Worm (Caenorhabditis elegans) whole organism, L2 larva: ENCODE results near the gene W10C4.1.
A peak's percentile ranks its signal among the peaks of the same experiment; 100 is the strongest.

ENCODE experiments used
- C34F6.9 ChIP-seq: fragments of 150-350 bp; optimal IDR thresholded peaks from 2 replicates; lab custom pipeline; 2014; ENCODE audit warnings: missing biosample characterization, missing genetic modification characterization
- F13H6.1 ChIP-seq: sonication (generic microtip); optimal IDR thresholded peaks from 2 replicates; lab custom pipeline; 2016; ENCODE audit warnings: missing genetic modification characterization, missing compliant biosample characterization
- Y55F3AM.14 ChIP-seq: fragments of 200-800 bp; sonication (Bioruptor generic); optimal IDR thresholded peaks from 2 replicates; lab custom pipeline; 2018; ENCODE audit warnings: mild to moderate bottlenecking, missing genetic modification characterization, missing compliant biosample characterization
- ZK546.5 ChIP-seq: sonication (generic microtip); optimal IDR thresholded peaks from 2 replicates; lab custom pipeline; 2017; ENCODE audit warnings: missing biosample characterization, missing genetic modification characterization
- aly-2 ChIP-seq: fragments of 150-350 bp; optimal IDR thresholded peaks from 2 replicates; lab custom pipeline; 2014; ENCODE audit warnings: missing biosample characterization, missing genetic modification characterization
- ama-1 ChIP-seq: fragments of 150-350 bp; optimal IDR thresholded peaks from 2 replicates; lab custom pipeline; 2018; ENCODE audit warnings: inconsistent platforms
- blmp-1 ChIP-seq: sonication (generic microtip); optimal IDR thresholded peaks from 2 replicates; lab custom pipeline; 2017; ENCODE audit warnings: missing genetic modification characterization, mild to moderate bottlenecking, missing compliant biosample characterization, antibody characterized with exemption, moderate library complexity; ENCODE audit not compliant: insufficient read depth
- ceh-16 ChIP-seq: fragments of 150-350 bp; optimal IDR thresholded peaks from 2 replicates; lab custom pipeline; 2014; ENCODE audit warnings: missing biosample characterization, missing genetic modification characterization
- ceh-82 ChIP-seq: fragments of 150-350 bp; optimal IDR thresholded peaks from 2 replicates; lab custom pipeline; 2014; ENCODE audit warnings: missing biosample characterization, missing genetic modification characterization
- crh-2 ChIP-seq: sonication (generic microtip); optimal IDR thresholded peaks from 2 replicates; lab custom pipeline; 2017; ENCODE audit warnings: missing biosample characterization, missing genetic modification characterization
- dmd-4 ChIP-seq: sonication (generic microtip); optimal IDR thresholded peaks from 2 replicates; lab custom pipeline; 2017; ENCODE audit warnings: missing biosample characterization, missing genetic modification characterization
- egl-27 ChIP-seq: sonication (generic microtip); optimal IDR thresholded peaks from 3 replicates; lab custom pipeline; 2017; ENCODE audit warnings: missing biosample characterization, missing genetic modification reagents, missing genetic modification characterization
- elt-3 ChIP-seq: sonication (generic microtip); optimal IDR thresholded peaks from 2 replicates; lab custom pipeline; 2017; ENCODE audit warnings: missing biosample characterization, missing genetic modification characterization
- fos-1 ChIP-seq: fragments of 150-350 bp; optimal IDR thresholded peaks from 2 replicates; lab custom pipeline; 2014; ENCODE audit warnings: missing biosample characterization, missing genetic modification characterization
- gmeb-1 ChIP-seq: fragments of 150-350 bp; optimal IDR thresholded peaks from 2 replicates; lab custom pipeline; 2014; ENCODE audit warnings: missing biosample characterization, missing genetic modification characterization
- lin-11 ChIP-seq: fragments of 150-350 bp; sonication (generic microtip); optimal IDR thresholded peaks from 2 replicates; lab custom pipeline; 2014; ENCODE audit warnings: missing biosample characterization, missing genetic modification characterization, inconsistent platforms, mixed read lengths
- lin-13 ChIP-seq: fragments of 150-350 bp; optimal IDR thresholded peaks from 2 replicates; lab custom pipeline; 2014; ENCODE audit warnings: missing biosample characterization, missing genetic modification reagents, missing genetic modification characterization
- lin-39 ChIP-seq: fragments of 150-350 bp; optimal IDR thresholded peaks from 2 replicates; lab custom pipeline; 2014; ENCODE audit warnings: missing biosample characterization, missing genetic modification reagents, missing genetic modification characterization
- lsy-2 ChIP-seq, 2 experiments: fragments of 150-350 bp in 1 of 2; sonication (generic microtip) in 1 of 2; optimal IDR thresholded peaks; 2 replicates each; lab custom pipeline; 2014 to 2017; ENCODE audit warnings: missing biosample characterization in 2 of 2, missing genetic modification characterization in 2 of 2
- mab-5 ChIP-seq: fragments of 150-350 bp; optimal IDR thresholded peaks from 2 replicates; lab custom pipeline; 2014; ENCODE audit warnings: missing biosample characterization, missing genetic modification characterization
- mbf-1 ChIP-seq: sonication (generic microtip); optimal IDR thresholded peaks from 2 replicates; lab custom pipeline; 2017; ENCODE audit warnings: missing biosample characterization, missing genetic modification characterization
- mdl-1 ChIP-seq, 2 experiments: fragments of 150-350 bp in 1 of 2; sonication (generic microtip) in 1 of 2; optimal IDR thresholded peaks; 2 replicates each; lab custom pipeline; 2017; ENCODE audit warnings: missing biosample characterization in 2 of 2, missing genetic modification characterization in 2 of 2
- nhr-10 ChIP-seq: sonication (generic microtip); optimal IDR thresholded peaks from 2 replicates; lab custom pipeline; 2017; ENCODE audit warnings: missing biosample characterization, missing genetic modification characterization
- nhr-11 ChIP-seq: fragments of 150-350 bp; optimal IDR thresholded peaks from 2 replicates; lab custom pipeline; 2014; ENCODE audit warnings: missing biosample characterization, missing genetic modification characterization
- nhr-12 ChIP-seq: fragments of 150-350 bp; optimal IDR thresholded peaks from 2 replicates; lab custom pipeline; 2014; ENCODE audit warnings: missing biosample characterization, missing genetic modification characterization
- nhr-129 ChIP-seq: fragments of 150-350 bp; optimal IDR thresholded peaks from 2 replicates; lab custom pipeline; 2014; ENCODE audit warnings: missing biosample characterization, missing genetic modification characterization
- nhr-237 ChIP-seq: fragments of 150-350 bp; optimal IDR thresholded peaks from 2 replicates; lab custom pipeline; 2014; ENCODE audit warnings: missing biosample characterization, missing genetic modification characterization
- nhr-6 ChIP-seq: fragments of 150-350 bp; optimal IDR thresholded peaks from 2 replicates; lab custom pipeline; 2014; ENCODE audit warnings: missing biosample characterization, missing genetic modification characterization
- nhr-77 ChIP-seq: fragments of 150-350 bp; optimal IDR thresholded peaks from 2 replicates; lab custom pipeline; 2014; ENCODE audit warnings: missing biosample characterization, missing genetic modification characterization
- peb-1 ChIP-seq: fragments of 150-350 bp; optimal IDR thresholded peaks from 2 replicates; lab custom pipeline; 2014; ENCODE audit warnings: missing biosample characterization, missing genetic modification characterization
- sem-4 ChIP-seq: fragments of 150-350 bp; optimal IDR thresholded peaks from 2 replicates; lab custom pipeline; 2014; ENCODE audit warnings: missing biosample characterization, missing genetic modification reagents, missing genetic modification characterization
- sma-3 ChIP-seq: sonication (generic microtip); optimal IDR thresholded peaks from 2 replicates; lab custom pipeline; 2016; ENCODE audit warnings: missing genetic modification reagents, missing genetic modification characterization, missing compliant biosample characterization
- sma-9 ChIP-seq, 2 experiments: fragments of 150-350 bp in 1 of 2; sonication (generic microtip) in 1 of 2; optimal IDR thresholded peaks; 2 replicates each; lab custom pipeline; 2014 to 2016; ENCODE audit warnings: missing genetic modification characterization in 2 of 2, mild to moderate bottlenecking in 1 of 2, missing biosample characterization in 1 of 2, missing compliant biosample characterization in 1 of 2, missing genetic modification reagents in 1 of 2, moderate library complexity in 1 of 2
- unc-62 ChIP-seq: fragments of 150-350 bp; optimal IDR thresholded peaks from 2 replicates; lab custom pipeline; 2014; ENCODE audit warnings: missing biosample characterization, missing genetic modification reagents, missing genetic modification characterization
- zag-1 ChIP-seq: fragments of 150-350 bp; optimal IDR thresholded peaks from 2 replicates; lab custom pipeline; 2014; ENCODE audit warnings: missing biosample characterization, missing genetic modification characterization
- ztf-11 ChIP-seq: sonication (generic microtip); optimal IDR thresholded peaks from 2 replicates; lab custom pipeline; 2017; ENCODE audit warnings: missing biosample characterization, missing genetic modification characterization
- ztf-4 ChIP-seq: fragments of 150-350 bp; optimal IDR thresholded peaks from 2 replicates; lab custom pipeline; 2014; ENCODE audit warnings: missing biosample characterization, missing genetic modification characterization

The W10C4.1 gene

DNA sequence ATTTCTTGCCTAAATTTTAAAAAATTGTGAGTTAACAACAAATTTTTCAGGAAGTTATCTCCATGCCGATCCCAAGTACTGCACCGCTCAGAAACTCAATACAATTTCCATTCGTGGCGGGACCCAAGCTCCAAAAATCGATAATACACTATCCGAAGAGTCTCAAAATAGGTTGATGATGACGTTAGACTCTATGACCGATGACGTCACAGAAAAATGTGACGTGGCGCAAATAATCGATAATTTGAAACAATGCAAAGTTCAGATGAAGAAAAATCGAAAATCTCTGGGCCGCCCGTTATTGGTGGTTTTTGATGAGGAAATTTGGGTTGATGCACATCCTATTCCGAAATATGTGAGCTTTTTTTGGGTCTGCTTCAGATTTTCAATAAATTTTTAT is 22.6 kb downstream of the W10C4.1 start:
- TF ChIP-seq ztf-11 (tag; lab: Kevin White, UChicago) (no peak), ama-1 (no peak), mbf-1 (no peak), zag-1 (no peak), F13H6.1 (tag; lab: Kevin White, UChicago) (no peak), mdl-1 (tag; optimal IDR thresholded peaks at IDR 0.05; lab: Kevin White, UChicago) (no peak), sma-9 (GFP tag; optimal IDR thresholded peaks at IDR 0.05; lab: Kevin White, UChicago) (no peak), sma-9 (tag; optimal IDR thresholded peaks at IDR 0.05; lab: Kevin White, UChicago) (no peak), nhr-12 (tag; lab: Kevin White, UChicago) (no peak)

ce11 chrIII:183072-183471 is 23.9 kb downstream of the W10C4.1 start:
- peak; percentile 35 for TF ChIP-seq fos-1 (tag; lab: Kevin White, UChicago)
- TF ChIP-seq sma-9 (GFP tag; optimal IDR thresholded peaks at IDR 0.05; lab: Kevin White, UChicago), result no peak
- TF ChIP-seq sma-9 (tag; optimal IDR thresholded peaks at IDR 0.05; lab: Kevin White, UChicago), result no peak

- TF ChIP-seq C34F6.9 (tag; lab: Kevin White, UChicago) (no peak), sma-9 (GFP tag; optimal IDR thresholded peaks at IDR 0.05; lab: Kevin White, UChicago) (no peak), sma-9 (tag; optimal IDR thresholded peaks at IDR 0.05; lab: Kevin White, UChicago) (no peak), unc-62 (GFP tag; lab: Kevin White, UChicago) (no peak), mab-5 (no peak), nhr-11 (tag; lab: Kevin White, UChicago) (no peak), nhr-129 (tag; lab: Kevin White, UChicago) (no peak), nhr-12 (tag; lab: Kevin White, UChicago) (no peak), crh-2 (tag; lab: Kevin White, UChicago) (no peak), F13H6.1 (tag; lab: Kevin White, UChicago) (no peak), dmd-4 (tag; lab: Kevin White, UChicago) (no peak), mdl-1 (tag; optimal IDR thresholded peaks at IDR 0.05; lab: Kevin White, UChicago) (no peak), mbf-1 (no peak), ceh-82 (tag; lab: Kevin White, UChicago) (no peak), gmeb-1 (tag; lab: Kevin White, UChicago) (no peak)
These were observed 24.8 kb downstream of the W10C4.1 start, which contains the start of gene F40G9.15 for ce11 chrIII:182080-182479. TSS of gene F40G9.15 (plus strand) at chrIII:182380.

- TF ChIP-seq lin-13 (GFP tag; lab: Kevin White, UChicago), result no peak
- TF ChIP-seq mab-5, result no peak
- TF ChIP-seq C34F6.9 (tag; lab: Kevin White, UChicago), result no peak
- TF ChIP-seq lin-11, result no peak
- TF ChIP-seq unc-62 (GFP tag; lab: Kevin White, UChicago), result no peak
- TF ChIP-seq lsy-2 (tag; optimal IDR thresholded peaks at IDR 0.05; lab: Kevin White, UChicago), result no peak
- TF ChIP-seq Y55F3AM.14 (GFP tag; lab: Kevin White, UChicago), result no peak
- no peak for TF ChIP-seq dmd-4 (tag; lab: Kevin White, UChicago)
- TF ChIP-seq ceh-16 (tag; lab: Kevin White, UChicago), result no peak
- TF ChIP-seq blmp-1 (tag; lab: Kevin White, UChicago), result no peak
- TF ChIP-seq nhr-10, result no peak
- no peak for TF ChIP-seq sem-4 (tag; lab: Kevin White, UChicago)
- no peak for TF ChIP-seq nhr-77 (tag; lab: Kevin White, UChicago)
- TF ChIP-seq nhr-6 (tag; lab: Kevin White, UChicago), result no peak
- no peak for TF ChIP-seq ZK546.5
- TF ChIP-seq peb-1 (tag; lab: Kevin White, UChicago), result no peak
- no peak for TF ChIP-seq nhr-237 (tag; lab: Kevin White, UChicago)
- TF ChIP-seq aly-2 (tag; lab: Kevin White, UChicago), result no peak
These were observed 26.0 kb downstream of the W10C4.1 start, which contains the start of gene F40G9.5 for ce11 chrIII:180963-181362. TSS of gene F40G9.5 (plus strand) at chrIII:181263.

ce11 chrIII:179123-179592 is 27.8 kb downstream of the W10C4.1 start, which contains the start of gene F40G9.6:
TSS of gene F40G9.6 (plus strand) at chrIII:179542.
- TF ChIP-seq ceh-82 (tag; lab: Kevin White, UChicago) (no peak), gmeb-1 (tag; lab: Kevin White, UChicago) (no peak), nhr-10 (no peak), lin-11 (no peak), lsy-2 (tag; optimal IDR thresholded peaks at IDR 0.05; lab: Kevin White, UChicago) (no peak), nhr-129 (tag; lab: Kevin White, UChicago) (no peak), peb-1 (tag; lab: Kevin White, UChicago) (no peak), egl-27 (no peak), sma-9 (GFP tag; optimal IDR thresholded peaks at IDR 0.05; lab: Kevin White, UChicago) (no peak), sma-9 (tag; optimal IDR thresholded peaks at IDR 0.05; lab: Kevin White, UChicago) (no peak), mab-5 (no peak), elt-3 (tag; lab: Kevin White, UChicago) (no peak), nhr-6 (tag; lab: Kevin White, UChicago) (no peak), aly-2 (tag; lab: Kevin White, UChicago) (no peak), nhr-11 (tag; lab: Kevin White, UChicago) (no peak), sma-3 (GFP tag; lab: Kevin White, UChicago) (no peak), ztf-4 (tag; lab: Kevin White, UChicago) (no peak), ama-1 (no peak), lin-39 (no peak)
